Fruit fly (Drosophila melanogaster): ENCODE results near the gene Jwa.

Gene Jwa

dm6 chr2L:18702721-18703488 is 2.6 kb downstream of the Jwa start, which contains the start of the genes CG10376 and CG10343:
Gene CG10376, minus strand, starts transcription at chr2L:18703105.
Gene CG10343, plus strand, starts transcription at chr2L:18703473.
- TF ChIP-seq Hr39 (optimal IDR thresholded peaks at IDR 0.05) (no peak), Pdp1 (GFP tag; optimal IDR thresholded peaks at IDR 0.05) (peak; percentile 28 to 71), sim (GFP tag; IDR thresholded peaks at IDR 0.05) (0 out of 2 replicates have a peak, but pooled peaks have one; percentile 41), D (optimal IDR thresholded peaks at IDR 0.05) (no peak), D (GFP tag; optimal IDR thresholded peaks at IDR 0.05) (peak; percentile 83), Taf1 (GFP tag; IDR thresholded peaks at IDR 0.05) (peak; percentile 62), Mes4 (GFP tag; optimal IDR thresholded peaks at IDR 0.05) (peak; percentile 3), CG13296 (GFP tag; optimal IDR thresholded peaks at IDR 0.05) (peak; percentile 78), ro (GFP tag; IDR thresholded peaks at IDR 0.05) (peak; percentile 59), br (optimal IDR thresholded peaks at IDR 0.05) (no peak), gro (GFP tag; optimal IDR thresholded peaks at IDR 0.05) (no peak), bsh (GFP tag; optimal IDR thresholded peaks at IDR 0.05) (peak in 1 of 2 experiments; percentile 85), ab (GFP tag; optimal IDR thresholded peaks at IDR 0.05) (peak; percentile 33), da (GFP tag; optimal IDR thresholded peaks at IDR 0.05) (no peak), CG9797 (GFP tag; optimal IDR thresholded peaks at IDR 0.05) (peak; percentile 92), CG17912 (GFP tag; optimal IDR thresholded peaks at IDR 0.05) (peak; percentile 64), Atf6 (GFP tag; IDR thresholded peaks at IDR 0.05) (peak; percentile 80), Dll (GFP tag; IDR thresholded peaks at IDR 0.05; ENCODE audit: partially characterized antibody) (0 out of 4 replicates have a peak, but pooled peaks have one; percentile 40), CG12659 (GFP tag; optimal IDR thresholded peaks at IDR 0.05) (peak; percentile 94), Lhr (GFP tag; optimal IDR thresholded peaks at IDR 0.05) (peak; percentile 67), en (GFP tag; optimal IDR thresholded peaks at IDR 0.05) (no peak), Adf1 (GFP tag; IDR thresholded peaks at IDR 0.05) (peak; percentile 66), CG2129 (GFP tag; IDR thresholded peaks at IDR 0.05; ENCODE audit: partially characterized antibody) (no peak), al (GFP tag; IDR thresholded peaks at IDR 0.05) (peak; percentile 85), bab2 (GFP tag; optimal IDR thresholded peaks at IDR 0.05) (peak; percentile 46), caup (GFP tag; optimal IDR thresholded peaks at IDR 0.05; ENCODE audit: severe bottlenecking) (peak; percentile 83), CG30431 (GFP tag; optimal IDR thresholded peaks at IDR 0.05) (peak; percentile 82), ac (GFP tag; optimal IDR thresholded peaks at IDR 0.05) (no peak), exex (tag; optimal IDR thresholded peaks at IDR 0.05) (peak; percentile 68), Awh (GFP tag; IDR thresholded peaks at IDR 0.05) (0 out of 2 replicates have a peak, but pooled peaks have one; percentile 22), Vsx1 (GFP tag; optimal IDR thresholded peaks at IDR 0.05) (peak; percentile 72), az2 (GFP tag; optimal IDR thresholded peaks at IDR 0.05) (peak; percentile 88), Med (GFP tag) (peak; percentile 89), NFAT (GFP tag; IDR thresholded peaks at IDR 0.05) (peak; percentile 85), CG8281 (tag; optimal IDR thresholded peaks at IDR 0.05) (peak; percentile 70), CG11093 (GFP tag; IDR thresholded peaks at IDR 0.05) (peak; percentile 58; the same call in 1 of the 3 replicates), sima (GFP tag; optimal IDR thresholded peaks at IDR 0.05) (no peak), CG11456 (GFP tag; IDR thresholded peaks at IDR 0.05) (peak; percentile 76; the same call in 2 of the 3 replicates), Gug (GFP tag; IDR thresholded peaks at IDR 0.05) (peak; percentile 86), yki (optimal IDR thresholded peaks at IDR 0.05) (no peak), CG13123 (GFP tag; optimal IDR thresholded peaks at IDR 0.05) (peak; percentile 55), ash1 (GFP tag; optimal IDR thresholded peaks at IDR 0.05) (no peak), CG2120 (GFP tag; optimal IDR thresholded peaks at IDR 0.05) (peak; percentile 84), CG6854 (GFP tag; optimal IDR thresholded peaks at IDR 0.05) (no peak), CG1647 (GFP tag; optimal IDR thresholded peaks at IDR 0.05) (peak; percentile 7), Atf-2 (GFP tag; optimal IDR thresholded peaks at IDR 0.05) (peak; percentile 34), CG8089 (GFP tag; optimal IDR thresholded peaks at IDR 0.05) (no peak), Opbp (GFP tag; IDR thresholded peaks at IDR 0.05; ENCODE audit: partially characterized antibody) (peak; percentile 72; the same call in 2 of the 3 replicates), ftz-f1 (GFP tag; optimal IDR thresholded peaks at IDR 0.05) (no peak), Eip74EF (GFP tag; optimal IDR thresholded peaks at IDR 0.05) (peak; percentile 35 to 68)

Data from whole organism, embryonic.